Worm (Caenorhabditis elegans) whole organism, late embryonic: ENCODE data around the gene mab-5.

ENCODE experiments used
- K09A11.1 ChIP-seq: sonication (generic microtip); optimal IDR thresholded peaks from 2 replicates; lab custom pipeline; 2017; ENCODE audit warnings: antibody characterized with exemption, mild to moderate bottlenecking, missing genetic modification characterization, missing compliant biosample characterization; ENCODE audit not compliant: insufficient read depth
- ahr-1 ChIP-seq: sonication (generic microtip); optimal IDR thresholded peaks from 2 replicates; lab custom pipeline; 2016; ENCODE audit warnings: missing genetic modification characterization, missing compliant biosample characterization
- ama-1 ChIP-seq: fragments of 150-350 bp; optimal IDR thresholded peaks from 2 replicates; lab custom pipeline; 2014
- ceh-6 ChIP-seq: fragments of 200-800 bp; sonication (Bioruptor generic); optimal IDR thresholded peaks from 2 replicates; lab custom pipeline; 2018; ENCODE audit warnings: mild to moderate bottlenecking, missing genetic modification characterization, missing compliant biosample characterization
- elt-2 ChIP-seq: sonication (generic microtip); optimal IDR thresholded peaks from 2 replicates; lab custom pipeline; 2016; ENCODE audit warnings: missing genetic modification reagents, missing genetic modification characterization, missing compliant biosample characterization
- fkh-10 ChIP-seq: fragments of 150-350 bp; optimal IDR thresholded peaks from 2 replicates; lab custom pipeline; 2014; ENCODE audit warnings: missing biosample characterization, missing genetic modification reagents, missing genetic modification characterization
- lin-11 ChIP-seq: fragments of 200-800 bp; sonication (Bioruptor generic); optimal IDR thresholded peaks from 2 replicates; lab custom pipeline; 2018; ENCODE audit warnings: mild to moderate bottlenecking, missing genetic modification characterization, missing compliant biosample characterization
- nfya-1 ChIP-seq: sonication (generic microtip); optimal IDR thresholded peaks from 2 replicates; lab custom pipeline; 2017; ENCODE audit warnings: missing genetic modification characterization, mild to moderate bottlenecking, missing compliant biosample characterization, antibody characterized with exemption, moderate library complexity
- nhr-11 ChIP-seq: fragments of 150-350 bp; optimal IDR thresholded peaks from 2 replicates; lab custom pipeline; 2014; ENCODE audit warnings: missing biosample characterization, missing genetic modification characterization
- rnt-1 ChIP-seq: sonication (generic microtip); optimal IDR thresholded peaks from 2 replicates; lab custom pipeline; 2016; ENCODE audit warnings: missing genetic modification characterization, missing compliant biosample characterization
- ttx-3 ChIP-seq: sonication (generic microtip); optimal IDR thresholded peaks from 2 replicates; lab custom pipeline; 2016; ENCODE audit warnings: missing genetic modification reagents, missing genetic modification characterization, missing compliant biosample characterization

ce11 chrIII:7743183-7743582 is 40.1 kb downstream of the mab-5 start:
- TF ChIP-seq fkh-10 (GFP tag; lab: Kevin White, UChicago): no peak
- no peak for TF ChIP-seq ahr-1 (tag; lab: Kevin White, UChicago)
- TF ChIP-seq nfya-1 (tag; lab: Kevin White, UChicago): no peak
- TF ChIP-seq nhr-11: no peak
- TF ChIP-seq ceh-6: no peak
- no peak for TF ChIP-seq K09A11.1
- no peak for TF ChIP-seq ama-1 (lab: Kevin White, UChicago)
- no peak for TF ChIP-seq ttx-3 (tag; lab: Kevin White, UChicago)
- no peak for TF ChIP-seq lin-11
- TF ChIP-seq elt-2: no peak
- TF ChIP-seq rnt-1 (tag; lab: Kevin White, UChicago): no peak
